Worm (Caenorhabditis elegans) whole organism, late embryonic: ENCODE data around the gene mtrr-1.

Experiments
- ahr-1 ChIP-seq: sonication (generic microtip); optimal IDR thresholded peaks from 2 replicates; lab custom pipeline; 2016; ENCODE audit warnings: missing genetic modification characterization, missing compliant biosample characterization
- ama-1 ChIP-seq: fragments of 150-350 bp; optimal IDR thresholded peaks from 2 replicates; lab custom pipeline; 2014
- ceh-18 ChIP-seq: sonication (generic microtip); optimal IDR thresholded peaks from 2 replicates; lab custom pipeline; 2016; ENCODE audit warnings: missing genetic modification characterization, missing compliant biosample characterization
- ceh-2 ChIP-seq: sonication (generic microtip); optimal IDR thresholded peaks from 2 replicates; lab custom pipeline; 2016; ENCODE audit warnings: missing genotype, missing genetic modification characterization, missing compliant biosample characterization
- ceh-48 ChIP-seq: sonication (generic microtip); optimal IDR thresholded peaks from 2 replicates; lab custom pipeline; 2016; ENCODE audit warnings: missing genetic modification characterization, inconsistent platforms, missing compliant biosample characterization
- ceh-6 ChIP-seq: fragments of 200-800 bp; sonication (Bioruptor generic); optimal IDR thresholded peaks from 2 replicates; lab custom pipeline; 2018; ENCODE audit warnings: mild to moderate bottlenecking, missing genetic modification characterization, missing compliant biosample characterization
- che-1 ChIP-seq: sonication (generic microtip); optimal IDR thresholded peaks from 2 replicates; lab custom pipeline; 2016; ENCODE audit warnings: mild to moderate bottlenecking, missing genetic modification characterization, missing compliant biosample characterization
- dve-1 ChIP-seq: sonication (generic microtip); optimal IDR thresholded peaks from 2 replicates; lab custom pipeline; 2017; ENCODE audit warnings: antibody characterized with exemption, mild to moderate bottlenecking, missing genetic modification characterization, missing compliant biosample characterization
- fkh-6 ChIP-seq: sonication (generic microtip); optimal IDR thresholded peaks from 2 replicates; lab custom pipeline; 2016; ENCODE audit warnings: missing genetic modification characterization, missing compliant biosample characterization
- gmeb-2 ChIP-seq: sonication (generic microtip); optimal IDR thresholded peaks from 2 replicates; lab custom pipeline; 2016; ENCODE audit warnings: missing genetic modification characterization, inconsistent platforms, missing compliant biosample characterization
- hlh-8 ChIP-seq: sonication (generic microtip); optimal IDR thresholded peaks from 2 replicates; lab custom pipeline; 2016; ENCODE audit warnings: missing genotype, missing genetic modification characterization, missing compliant biosample characterization
- lin-11 ChIP-seq: fragments of 200-800 bp; sonication (Bioruptor generic); optimal IDR thresholded peaks from 2 replicates; lab custom pipeline; 2018; ENCODE audit warnings: mild to moderate bottlenecking, missing genetic modification characterization, missing compliant biosample characterization
- nhr-232 ChIP-seq: sonication (generic microtip); optimal IDR thresholded peaks from 2 replicates; lab custom pipeline; 2016; ENCODE audit warnings: missing genetic modification characterization, missing compliant biosample characterization
- npax-4 ChIP-seq: sonication (generic microtip); optimal IDR thresholded peaks from 2 replicates; lab custom pipeline; 2016; ENCODE audit warnings: missing genetic modification characterization, missing compliant biosample characterization
- pag-3 ChIP-seq: sonication (generic microtip); optimal IDR thresholded peaks from 2 replicates; lab custom pipeline; 2016; ENCODE audit warnings: missing compliant biosample characterization, missing genetic modification characterization, borderline replicate concordance
- pros-1 ChIP-seq: fragments of 150-350 bp; optimal IDR thresholded peaks from 2 replicates; lab custom pipeline; 2014; ENCODE audit warnings: missing biosample characterization, missing genetic modification reagents, missing genetic modification characterization
- ref-2 ChIP-seq: sonication (generic microtip); optimal IDR thresholded peaks from 2 replicates; lab custom pipeline; 2016; ENCODE audit warnings: missing genetic modification characterization, missing compliant biosample characterization
- rnt-1 ChIP-seq: sonication (generic microtip); optimal IDR thresholded peaks from 2 replicates; lab custom pipeline; 2016; ENCODE audit warnings: missing genetic modification characterization, missing compliant biosample characterization
- sdc-2 ChIP-seq: sonication (generic microtip); optimal IDR thresholded peaks from 2 replicates; lab custom pipeline; 2016; ENCODE audit warnings: missing genotype, missing genetic modification characterization, missing compliant biosample characterization
- sox-2 ChIP-seq: fragments of 200-800 bp; sonication (Bioruptor generic); IDR thresholded peaks from 2 replicates; pipeline ENCODE4 v1.3.6; 2022; ENCODE audit warnings: missing genetic modification reagents, missing genetic modification characterization, missing compliant biosample characterization
- sox-4 ChIP-seq: sonication (generic microtip); optimal IDR thresholded peaks from 2 replicates; lab custom pipeline; 2017; ENCODE audit warnings: mild to moderate bottlenecking, missing genetic modification characterization, inconsistent platforms, missing compliant biosample characterization
- ttx-3 ChIP-seq: sonication (generic microtip); optimal IDR thresholded peaks from 2 replicates; lab custom pipeline; 2016; ENCODE audit warnings: missing genetic modification reagents, missing genetic modification characterization, missing compliant biosample characterization
- unc-55 ChIP-seq: sonication (generic microtip); optimal IDR thresholded peaks from 2 replicates; lab custom pipeline; 2017; ENCODE audit warnings: missing biosample characterization, missing genetic modification reagents, missing genetic modification characterization
- zip-5 ChIP-seq: sonication (generic microtip); optimal IDR thresholded peaks from 2 replicates; lab custom pipeline; 2016; ENCODE audit warnings: missing genetic modification characterization, missing compliant biosample characterization

The mtrr-1 gene

ce11 chrII:9333034-9333433 lies 47.3 kb downstream of the mtrr-1 start:
- no peak for TF ChIP-seq ceh-18
- TF ChIP-seq dve-1 (tag; lab: Kevin White, UChicago): no peak
- TF ChIP-seq sox-2: no peak
- no peak for TF ChIP-seq nhr-232 (tag; lab: Kevin White, UChicago)
- TF ChIP-seq rnt-1 (tag; lab: Kevin White, UChicago): no peak
- TF ChIP-seq npax-4 (tag; lab: Kevin White, UChicago): no peak
- TF ChIP-seq ceh-2: no peak

ce11 chrII:9333714-9334113 lies 47.9 kb downstream of the mtrr-1 start, which contains the start of gene scp-1:
Gene scp-1, plus strand, starts transcription at chrII:9334014.
- TF ChIP-seq hlh-8 (tag; lab: Kevin White, UChicago) (no peak), che-1 (tag; lab: Kevin White, UChicago) (no peak), ttx-3 (no peak), ama-1 (no peak), sdc-2 (tag; lab: Kevin White, UChicago) (no peak), lin-11 (tag; lab: Kevin White, UChicago) (no peak), gmeb-2 (no peak), sox-4 (no peak), ref-2 (tag; lab: Kevin White, UChicago) (no peak), pros-1 (tag; lab: Kevin White, UChicago) (no peak), fkh-6 (tag; lab: Kevin White, UChicago) (no peak), ahr-1 (no peak), zip-5 (no peak), pag-3 (tag; lab: Kevin White, UChicago) (no peak), ceh-48 (no peak), unc-55 (GFP tag; lab: Kevin White, UChicago) (no peak)

DNA sequence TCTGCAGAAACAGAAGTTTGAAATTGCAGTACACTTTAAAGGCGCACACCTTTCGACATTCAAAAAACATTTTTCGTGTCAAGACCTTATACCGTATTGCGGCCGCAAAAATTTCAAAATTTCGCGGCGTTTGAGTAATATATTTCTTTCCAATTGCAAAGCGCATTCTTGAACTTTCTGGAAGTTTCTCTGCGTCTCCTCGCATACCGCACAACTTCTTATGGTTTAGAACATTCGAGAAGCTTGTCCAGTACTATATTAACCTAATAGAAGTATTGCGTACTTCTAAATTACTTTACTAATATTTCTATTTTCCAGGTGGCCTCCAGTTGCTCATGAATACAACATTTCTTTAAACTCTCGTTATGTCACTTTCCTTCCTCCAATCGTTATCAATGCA lies 50.9 kb downstream of the mtrr-1 start:
- no peak for TF ChIP-seq ceh-6 (GFP tag; lab: Kevin White, UChicago)
